Fruit fly (Drosophila melanogaster): ENCODE measurements around the gene CG44836.

The CG44836 gene

dm6 chr3L:16351770-16352429, 48.2 kb downstream of the CG44836 start, which contains the start of the genes Golgin104 and Tcs3:
Gene Golgin104 (minus strand): TSS chr3L:16351951.
Gene Tcs3 (plus strand): TSS chr3L:16351991.
- no peak for TF ChIP-seq CG17801 (GFP tag; optimal IDR thresholded peaks at IDR 0.05; ENCODE audit: partially characterized antibody)

- TF ChIP-seq CG17801 (GFP tag; optimal IDR thresholded peaks at IDR 0.05; ENCODE audit: partially characterized antibody), result no peak
Measured at dm6 chr3L:16349686-16350085, 50.4 kb downstream of the CG44836 start.

- no peak for TF ChIP-seq CG17801 (GFP tag; optimal IDR thresholded peaks at IDR 0.05; ENCODE audit: partially characterized antibody)
Measured at dm6 chr3L:16347914-16348313, 52.2 kb downstream of the CG44836 start, which contains the start of gene mRpS34. Gene mRpS34 (plus strand): TSS chr3L:16348074.

- no peak for TF ChIP-seq CG17801 (GFP tag; optimal IDR thresholded peaks at IDR 0.05; ENCODE audit: partially characterized antibody)
Measured at dm6 chr3L:16346023-16346422, 54.1 kb downstream of the CG44836 start, which contains the start of gene CG33257. Gene CG33257 (plus strand): TSS chr3L:16346323.

Data from ovary, adult (tissue).